Fruit fly (Drosophila melanogaster) whole organism, embryonic: ENCODE results near the gene cpx.

ENCODE experiments used
- Deaf1 ChIP-seq: fragments of 200-800 bp; optimal IDR thresholded peaks from 3 replicates; lab custom pipeline; 2019; ENCODE audit warnings: missing biosample characterization, mild to moderate bottlenecking, missing genetic modification characterization, moderate library complexity
- NK7.1 ChIP-seq: fragments of 200-800 bp; sonication (Bioruptor generic); optimal IDR thresholded peaks from 3 replicates; lab custom pipeline; 2016; ENCODE audit warnings: missing biosample characterization, missing genetic modification characterization
- sima ChIP-seq: fragments of 200-800 bp; sonication (Bioruptor generic); optimal IDR thresholded peaks from 2 replicates; lab custom pipeline; 2016; ENCODE audit warnings: missing biosample characterization, missing genetic modification characterization
- usp ChIP-seq: fragments of >200 bp; optimal IDR thresholded peaks from 2 replicates; lab custom pipeline; 2017; ENCODE audit warnings: missing biosample characterization, missing genetic modification characterization

dm6 chr3R:4340174-4340573 is 60.2 kb downstream of the cpx start:
- no peak for TF ChIP-seq sima
- TF ChIP-seq NK7.1 (GFP tag; lab: Kevin White, UChicago), result no peak
- no peak for TF ChIP-seq Deaf1 (tag; lab: Kevin White, UChicago)
- TF ChIP-seq usp, result no peak
